Worm (Caenorhabditis elegans) whole organism, midembryonic: Measurements from ENCODE around the gene F37C4.5.

Experiments
- klf-2 ChIP-seq: fragments of 200-800 bp; sonication (Bioruptor generic); conservative IDR thresholded peaks from 2 replicates; pipeline ENCODE4 v1.3.6; 2022; ENCODE audit warnings: missing genetic modification reagents, missing genetic modification characterization, missing compliant biosample characterization
- ref-1 ChIP-seq: fragments of 200-800 bp; sonication (Bioruptor generic); conservative IDR thresholded peaks from 2 replicates; pipeline ENCODE4 v1.3.6; 2022; ENCODE audit warnings: missing genetic modification reagents, missing genetic modification characterization, missing compliant biosample characterization

DNA sequence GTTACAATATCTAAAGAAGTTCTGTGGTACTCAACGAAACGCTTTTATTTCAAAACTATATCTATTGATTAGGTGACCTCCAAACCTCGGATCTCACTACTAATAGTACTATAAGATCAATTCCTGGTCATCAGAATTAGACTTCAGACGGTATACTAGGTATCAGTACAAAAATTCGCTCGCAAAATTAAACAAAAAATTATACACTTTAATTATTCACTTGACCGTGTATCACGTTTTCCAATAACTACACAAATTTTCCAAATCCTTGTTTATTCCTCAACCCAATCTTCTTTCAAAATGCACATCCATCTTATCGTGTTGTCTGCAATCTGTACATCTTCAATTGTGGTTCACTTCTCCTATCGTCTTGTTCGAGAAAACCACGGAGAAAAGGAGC, 44.6 kb upstream of the F37C4.5 start, which contains the start of gene F56D6.23:
- TF ChIP-seq ref-1 (no peak), klf-2 (GFP tag; lab: Robert Waterston, UW) (no peak)
